Worm (Caenorhabditis elegans): ENCODE measurements around the gene lev-8.
A peak's percentile ranks its signal among the peaks of the same experiment; 100 is the strongest.

lev-8 gene

DNA sequence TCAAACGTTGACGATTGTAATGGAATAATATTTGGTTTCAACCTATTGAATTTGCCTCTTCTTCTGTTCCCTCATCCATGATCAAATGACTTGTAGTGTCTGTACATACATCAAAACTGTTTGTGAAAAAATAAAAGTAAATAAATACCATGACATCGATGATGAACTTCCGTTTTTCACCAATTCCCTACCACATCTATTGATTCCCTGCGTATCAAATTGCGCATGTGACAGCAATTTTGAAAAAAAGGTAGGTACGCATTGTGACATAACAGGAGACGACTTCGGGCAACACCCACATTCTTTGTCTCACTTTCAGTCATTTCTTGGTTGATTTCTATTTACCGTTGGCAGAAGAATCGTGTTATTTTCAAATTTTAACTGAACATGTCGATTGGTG is 24.3 kb upstream of the lev-8 start, which contains the start of gene C35C5.9 (continued):
- TF ChIP-seq blmp-1 (tag; optimal IDR thresholded peaks at IDR 0.05) (peak; percentile 66), ceh-82 (tag; optimal IDR thresholded peaks at IDR 0.05) (no peak), grh-1 (GFP tag; IDR thresholded peaks at IDR 0.05) (no peak), tlp-1 (tag; optimal IDR thresholded peaks at IDR 0.05) (no peak), alr-1 (tag; optimal IDR thresholded peaks at IDR 0.05; ENCODE audit: borderline replicate concordance) (no peak), ceh-63 (GFP tag; optimal IDR thresholded peaks at IDR 0.05) (no peak), nhr-20 (tag; optimal IDR thresholded peaks at IDR 0.05) (peak; percentile 81), ets-5 (GFP tag; IDR thresholded peaks at IDR 0.05) (no peak), mef-2 (tag; optimal IDR thresholded peaks at IDR 0.05) (no peak), irx-1 (tag; optimal IDR thresholded peaks at IDR 0.05) (no peak), vab-15 (tag; optimal IDR thresholded peaks at IDR 0.05) (no peak), sptf-1 (tag; optimal IDR thresholded peaks at IDR 0.05) (no peak), nhr-28 (tag; optimal IDR thresholded peaks at IDR 0.05) (no peak), F16B12.6 (tag; optimal IDR thresholded peaks at IDR 0.05) (no peak), hlh-17 (GFP tag; optimal IDR thresholded peaks at IDR 0.05; ENCODE audit: borderline replicate concordance) (no peak), nhr-237 (tag; optimal IDR thresholded peaks at IDR 0.05) (no peak), nhr-47 (tag; optimal IDR thresholded peaks at IDR 0.05) (no peak), nhr-71 (tag; optimal IDR thresholded peaks at IDR 0.05) (peak; percentile 49), C04F5.9 (tag; optimal IDR thresholded peaks at IDR 0.05) (no peak), hpl-2 (GFP tag; optimal IDR thresholded peaks at IDR 0.05) (no peak), unc-30 (tag; optimal IDR thresholded peaks at IDR 0.05) (no peak), snu-23 (GFP tag; optimal IDR thresholded peaks at IDR 0.05) (peak; percentile 67), mep-1 (tag; optimal IDR thresholded peaks at IDR 0.05) (no peak), tbx-2 (tag; optimal IDR thresholded peaks at IDR 0.05) (peak; percentile 39), hlh-4 (tag; optimal IDR thresholded peaks at IDR 0.05) (no peak), ces-1 (GFP tag; optimal IDR thresholded peaks at IDR 0.05) (no peak), nhr-90 (tag; optimal IDR thresholded peaks at IDR 0.05; ENCODE audit: poor library complexity) (peak; percentile 63), lin-15B (tag; optimal IDR thresholded peaks at IDR 0.05) (no peak), fkh-4 (tag; optimal IDR thresholded peaks at IDR 0.05; ENCODE audit: borderline replicate concordance) (no peak), zag-1 (tag; optimal IDR thresholded peaks at IDR 0.05) (no peak), rnt-1 (tag; optimal IDR thresholded peaks at IDR 0.05) (no peak), nhr-76 (tag; optimal IDR thresholded peaks at IDR 0.05) (no peak), aly-2 (tag; optimal IDR thresholded peaks at IDR 0.05) (no peak), egl-27 (tag; optimal IDR thresholded peaks at IDR 0.05) (no peak), egl-13 (tag; optimal IDR thresholded peaks at IDR 0.05) (no peak), snpc-4 (tag; optimal IDR thresholded peaks at IDR 0.05) (no peak), nhr-11 (tag; optimal IDR thresholded peaks at IDR 0.05) (no peak), aha-1 (tag; optimal IDR thresholded peaks at IDR 0.05) (no peak), nhr-77 (tag; optimal IDR thresholded peaks at IDR 0.05) (no peak), elt-2 (tag; optimal IDR thresholded peaks at IDR 0.05) (no peak), elt-3 (tag; optimal IDR thresholded peaks at IDR 0.05) (peak in 2 of 6 experiments; percentile 51 to 56), C34B4.2 (tag; optimal IDR thresholded peaks at IDR 0.05) (no peak), xbp-1 (tag; optimal IDR thresholded peaks at IDR 0.05) (no peak), lin-39 (tag; optimal IDR thresholded peaks at IDR 0.05) (no peak), unc-130 (tag; optimal IDR thresholded peaks at IDR 0.05) (no peak), sup-37 (GFP tag; optimal IDR thresholded peaks at IDR 0.05) (no peak), pqm-1 (tag; optimal IDR thresholded peaks at IDR 0.05) (no peak), mab-9 (GFP tag; IDR thresholded peaks at IDR 0.05) (no peak), unc-86 (tag; optimal IDR thresholded peaks at IDR 0.05) (no peak), dpl-1 (GFP tag; optimal IDR thresholded peaks at IDR 0.05) (peak in 1 of 3 experiments; percentile 10), ceh-88 (GFP tag; IDR thresholded peaks at IDR 0.05) (no peak), mdl-1 (tag; optimal IDR thresholded peaks at IDR 0.05) (peak in 1 of 2 experiments; percentile 37), nhr-85 (tag) (peak; percentile 89), lin-14 (GFP tag; optimal IDR thresholded peaks at IDR 0.05) (no peak)

All from whole organism, L1 larva.